Worm (Caenorhabditis elegans) whole organism, mixed stage, embryonic: Measurements from ENCODE around the gene C17F4.2.

ENCODE experiments used
- elt-1 ChIP-seq: sonication (generic microtip); optimal IDR thresholded peaks from 2 replicates; lab custom pipeline; 2017; ENCODE audit warnings: missing genetic modification characterization, mild to moderate bottlenecking, missing compliant biosample characterization, antibody characterized with exemption, moderate library complexity, borderline replicate concordance; ENCODE audit not compliant: insufficient read depth
- nhr-237 ChIP-seq: fragments of 150-350 bp; optimal IDR thresholded peaks from 2 replicates; lab custom pipeline; 2014; ENCODE audit warnings: missing biosample characterization, missing genetic modification characterization

- TF ChIP-seq elt-1 (tag; lab: Kevin White, UChicago) (no peak), nhr-237 (tag; lab: Kevin White, UChicago) (no peak)
Observed at ce11 chrII:3248043-3248718, at the start of gene C17F4.2, which contains the start of gene fbxc-50.
